Fruit fly (Drosophila melanogaster) whole organism, pupa: ENCODE results near the gene CG12011.

Experiments
- CG34367 ChIP-seq: fragments of 200-800 bp; sonication (Bioruptor generic); optimal IDR thresholded peaks from 2 replicates; lab custom pipeline; 2018; ENCODE audit warnings: missing biosample characterization, mild to moderate bottlenecking, missing genetic modification characterization
- EcR ChIP-seq: fragments of 200-800 bp; sonication (Bioruptor generic); optimal IDR thresholded peaks from 3 replicates; lab custom pipeline; 2019; ENCODE audit warnings: missing biosample characterization, missing genetic modification characterization, mild to moderate bottlenecking, moderate library complexity, missing genetic modification reagents

DNA sequence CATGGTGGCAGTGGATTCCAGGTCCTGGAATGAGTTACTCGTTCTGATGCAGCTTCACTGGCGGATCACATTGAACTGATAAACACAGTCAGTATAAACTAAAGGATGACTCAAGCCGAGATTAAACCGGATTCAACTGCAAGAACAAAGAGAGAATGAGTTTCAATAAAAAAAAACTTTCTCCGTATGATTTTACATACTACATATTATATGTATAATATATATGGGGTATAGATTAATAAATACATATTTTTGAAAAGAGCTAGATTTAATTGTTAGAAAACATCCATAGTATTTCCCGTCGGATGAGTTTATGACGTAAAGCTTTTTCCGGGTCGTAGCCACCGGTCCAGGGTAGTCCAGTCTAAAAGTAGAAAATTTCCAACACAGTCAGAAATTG is 29.7 kb downstream of the CG12011 start, which contains the start of gene CG12035:
- no peak for TF ChIP-seq CG34367 (tag; lab: Kevin White, UChicago)
- TF ChIP-seq EcR (GFP tag; lab: Kevin White, UChicago) = no peak
